Comparison of ENCODE assay signal across 5 fruit fly cellular contexts in the genomic region with DNA sequence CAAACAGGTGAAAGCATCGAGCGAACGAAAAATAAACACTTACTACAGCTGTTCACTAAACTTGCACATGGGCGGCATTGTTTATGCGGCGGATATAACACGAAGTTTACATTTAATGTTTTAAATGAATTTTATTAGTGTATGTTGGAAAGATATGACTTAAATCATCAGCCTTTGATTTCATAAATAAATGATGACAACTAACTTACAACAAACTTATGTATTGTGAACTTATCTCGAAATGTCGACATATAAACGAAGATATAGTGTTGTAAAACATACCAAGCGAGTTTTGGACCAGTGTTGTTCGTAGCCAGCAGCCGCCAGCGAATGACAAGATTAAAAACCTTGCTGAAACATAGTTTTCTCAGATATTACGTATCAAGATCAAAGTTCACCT.
TF ChIP-seq lines count a peak whose summit lies in the region.

TSS of gene CG11309 (minus strand) at position 259 of the 400 bp plus-strand sequence.
TSS of gene CG7632 (plus strand) at position 298 of the 400 bp plus-strand sequence.

TF ChIP-seq in whole organism, adult, 20 proteins besides CTCF, POLR2A, EP300 and RAD21 (continued from another document):
- peak; percentile 99 for TF ChIP-seq CG14711 (tag; optimal IDR thresholded peaks at IDR 0.05; lab: Kevin White, UChicago)
- peak; percentile 98 for TF ChIP-seq Clk (GFP tag; optimal IDR thresholded peaks at IDR 0.05; lab: Kevin White, UChicago)
- TF ChIP-seq Hr96 (GFP tag; optimal IDR thresholded peaks at IDR 0.05; lab: Kevin White, UChicago): peak; percentile 99

TF ChIP-seq in whole organism, embryonic, 481 proteins besides CTCF, POLR2A, EP300 and RAD21 (continued from another document and continues in another):
- TF ChIP-seq CG32767 (GFP tag; IDR thresholded peaks at IDR 0.05; lab: Robert Waterston, UW) (peak; percentile 98), Mad (GFP tag; optimal IDR thresholded peaks at IDR 0.05; lab: Kevin White, UChicago) (peak; percentile 98), trh (GFP tag; optimal IDR thresholded peaks at IDR 0.05; lab: Kevin White, UChicago) (peak; percentile 96), CG6254 (GFP tag; optimal IDR thresholded peaks at IDR 0.05; lab: Kevin White, UChicago) (peak; percentile 98), danr (GFP tag; IDR thresholded peaks at IDR 0.05; lab: Robert Waterston, UW) (peak; percentile 88), CG11247 (GFP tag; IDR thresholded peaks at IDR 0.05; lab: Robert Waterston, UW) (peak; percentile 97), vfl (GFP tag; optimal IDR thresholded peaks at IDR 0.05; lab: Kevin White, UChicago) (peak; percentile 98), Max (GFP tag; optimal IDR thresholded peaks at IDR 0.05; lab: Kevin White, UChicago) (peak; percentile 99), gcm (GFP tag; optimal IDR thresholded peaks at IDR 0.05; lab: Kevin White, UChicago) (peak; percentile 100), sc (optimal IDR thresholded peaks at IDR 0.05; lab: Kevin White, UChicago) (no peak), sc (GFP tag; optimal IDR thresholded peaks at IDR 0.05; lab: Kevin White, UChicago) (peak; percentile 99), bowl (GFP tag; IDR thresholded peaks at IDR 0.05; lab: Robert Waterston, UW) (peak; percentile 97), CG12155 (GFP tag; optimal IDR thresholded peaks at IDR 0.05; lab: Kevin White, UChicago) (peak; percentile 97), zfh1 (GFP tag; IDR thresholded peaks at IDR 0.05; lab: Robert Waterston, UW) (peak; percentile 99), run (tag; optimal IDR thresholded peaks at IDR 0.05; lab: Kevin White, UChicago) (peak; percentile 99), sim (GFP tag; IDR thresholded peaks at IDR 0.05; lab: Robert Waterston, UW) (peak; percentile 98), cg (GFP tag; optimal IDR thresholded peaks at IDR 0.05; lab: Kevin White, UChicago) (peak; percentile 29), CG14050 (GFP tag; IDR thresholded peaks at IDR 0.05; lab: Robert Waterston, UW) (peak; percentile 98), Hand (GFP tag; optimal IDR thresholded peaks at IDR 0.05; lab: Kevin White, UChicago) (peak; percentile 99), CG3407 (GFP tag; optimal IDR thresholded peaks at IDR 0.05; lab: Kevin White, UChicago) (peak; percentile 98), ttk (GFP tag; IDR thresholded peaks at IDR 0.05; lab: Robert Waterston, UW) (peak; percentile 97), CG18476 (GFP tag; optimal IDR thresholded peaks at IDR 0.05; lab: Kevin White, UChicago) (peak; percentile 98), D19A (tag; optimal IDR thresholded peaks at IDR 0.05; lab: Kevin White, UChicago) (peak; percentile 98), CG17912 (GFP tag; optimal IDR thresholded peaks at IDR 0.05; lab: Kevin White, UChicago) (peak; percentile 99), maf-S (GFP tag; optimal IDR thresholded peaks at IDR 0.05; lab: Kevin White, UChicago) (peak; percentile 97), hkb (optimal IDR thresholded peaks at IDR 0.05; lab: Kevin White, UChicago) (peak; percentile 30), hkb (GFP tag; IDR thresholded peaks at IDR 0.05; lab: Robert Waterston, UW) (peak; percentile 100), CG12071 (GFP tag; optimal IDR thresholded peaks at IDR 0.05; lab: Kevin White, UChicago) (peak; percentile 100), dati (GFP tag; IDR thresholded peaks at IDR 0.05; lab: Robert Waterston, UW) (peak; percentile 95), ems (GFP tag; optimal IDR thresholded peaks at IDR 0.05; lab: Kevin White, UChicago) (peak; percentile 99), CG9876 (GFP tag; optimal IDR thresholded peaks at IDR 0.05; lab: Kevin White, UChicago) (peak; percentile 94)

TF ChIP-seq in whole organism, prepupa, 60 proteins besides CTCF, POLR2A, EP300 and RAD21 (continued from another document and continues in another):
- TF ChIP-seq CG11902 (GFP tag; optimal IDR thresholded peaks at IDR 0.05; lab: Kevin White, UChicago) (peak; percentile 95), CG9139 (GFP tag; optimal IDR thresholded peaks at IDR 0.05; lab: Kevin White, UChicago) (peak; percentile 99), achi (GFP tag; optimal IDR thresholded peaks at IDR 0.05; lab: Kevin White, UChicago) (peak; percentile 99), CG8632 (GFP tag; optimal IDR thresholded peaks at IDR 0.05; lab: Kevin White, UChicago) (peak; percentile 99), Eip78C (GFP tag; lab: Kevin White, UChicago) (peak; percentile 100), Hr38 (GFP tag; optimal IDR thresholded peaks at IDR 0.05; lab: Kevin White, UChicago) (peak; percentile 78), Met (GFP tag; optimal IDR thresholded peaks at IDR 0.05; lab: Kevin White, UChicago) (peak; percentile 99), esn (GFP tag; optimal IDR thresholded peaks at IDR 0.05; lab: Kevin White, UChicago) (peak; percentile 100), CG6792 (GFP tag; optimal IDR thresholded peaks at IDR 0.05; lab: Kevin White, UChicago) (peak; percentile 99), CG11762 (GFP tag; optimal IDR thresholded peaks at IDR 0.05; lab: Kevin White, UChicago; ENCODE audit: insufficient read depth) (peak; percentile 99), Ets96B (tag; optimal IDR thresholded peaks at IDR 0.05; lab: Kevin White, UChicago) (peak; percentile 100), CG6854 (GFP tag; optimal IDR thresholded peaks at IDR 0.05; lab: Kevin White, UChicago) (peak; percentile 99), cyc (GFP tag; optimal IDR thresholded peaks at IDR 0.05; lab: Kevin White, UChicago) (peak; percentile 99), dac (GFP tag; optimal IDR thresholded peaks at IDR 0.05; lab: Kevin White, UChicago) (peak; percentile 98), Sox14 (GFP tag; optimal IDR thresholded peaks at IDR 0.05; lab: Kevin White, UChicago) (peak; percentile 99), Sox102F (GFP tag; optimal IDR thresholded peaks at IDR 0.05; lab: Kevin White, UChicago) (peak; percentile 100), CG6163 (GFP tag; IDR thresholded peaks at IDR 0.05; lab: Robert Waterston, UW) (peak; percentile 100), CG11294 (GFP tag; IDR thresholded peaks at IDR 0.05; lab: Robert Waterston, UW) (peak; percentile 98), CG10631 (GFP tag; optimal IDR thresholded peaks at IDR 0.05; lab: Kevin White, UChicago) (peak; percentile 99), Lpt (GFP tag; optimal IDR thresholded peaks at IDR 0.05; lab: Kevin White, UChicago) (peak; percentile 99), Eip75B (GFP tag; optimal IDR thresholded peaks at IDR 0.05; lab: Kevin White, UChicago) (peak; percentile 100), CG8119 (GFP tag; IDR thresholded peaks at IDR 0.05; lab: Robert Waterston, UW) (peak; percentile 99), spab (GFP tag; optimal IDR thresholded peaks at IDR 0.05; lab: Kevin White, UChicago) (peak; percentile 99), CG32006 (GFP tag; optimal IDR thresholded peaks at IDR 0.05; lab: Kevin White, UChicago) (peak; percentile 99), eg (GFP tag; IDR thresholded peaks at IDR 0.05; lab: Robert Waterston, UW) (peak; percentile 99), Eip93F (GFP tag; optimal IDR thresholded peaks at IDR 0.05; lab: Kevin White, UChicago) (peak; percentile 98), fd85E (GFP tag; optimal IDR thresholded peaks at IDR 0.05; lab: Kevin White, UChicago) (peak; percentile 97), fkh (GFP tag; optimal IDR thresholded peaks at IDR 0.05; lab: Kevin White, UChicago) (peak; percentile 97), topi (GFP tag; optimal IDR thresholded peaks at IDR 0.05; lab: Kevin White, UChicago) (peak; percentile 99), Sox15 (GFP tag; optimal IDR thresholded peaks at IDR 0.05; lab: Kevin White, UChicago) (peak; percentile 97), CG16779 (tag; optimal IDR thresholded peaks at IDR 0.05; lab: Kevin White, UChicago) (peak; percentile 99), Ets21C (GFP tag; optimal IDR thresholded peaks at IDR 0.05; lab: Kevin White, UChicago) (peak; percentile 98)

TF ChIP-seq in whole organism, pupa, 21 proteins besides CTCF, POLR2A, EP300 and RAD21 (continued from another document):
- TF ChIP-seq Pif1B (GFP tag; optimal IDR thresholded peaks at IDR 0.05; lab: Kevin White, UChicago) (peak; percentile 99), D1 (tag; optimal IDR thresholded peaks at IDR 0.05; lab: Kevin White, UChicago) (peak; percentile 99)
TF ChIP-seq in whole organism, pupa: peak in this region for 21.

TF ChIP-seq in whole organism, wandering third instar larva, 38 proteins besides CTCF, POLR2A, EP300 and RAD21 (continued from another document):
- TF ChIP-seq Mio (GFP tag; optimal IDR thresholded peaks at IDR 0.05; lab: Kevin White, UChicago): peak; percentile 94
- no peak for TF ChIP-seq dl (GFP tag; optimal IDR thresholded peaks at IDR 0.05; lab: Kevin White, UChicago; ENCODE audit: insufficient read depth in 1 of 2, partially characterized antibody in 2 of 2)
- no peak for TF ChIP-seq usp (GFP tag; optimal IDR thresholded peaks at IDR 0.05; lab: Kevin White, UChicago)
- peak; percentile 99 for TF ChIP-seq sage (GFP tag; optimal IDR thresholded peaks at IDR 0.05; lab: Kevin White, UChicago)
- peak; percentile 100 for TF ChIP-seq rgr (GFP tag; optimal IDR thresholded peaks at IDR 0.05; lab: Kevin White, UChicago)
- peak; percentile 41 for TF ChIP-seq Myc (optimal IDR thresholded peaks at IDR 0.05; lab: Kevin White, UChicago)
- no peak for TF ChIP-seq Vsx2 (GFP tag; optimal IDR thresholded peaks at IDR 0.05; lab: Kevin White, UChicago; ENCODE audit: partially characterized antibody)
- no peak for TF ChIP-seq pan (optimal IDR thresholded peaks at IDR 0.05; lab: Kevin White, UChicago)
- peak; percentile 100 for TF ChIP-seq h (GFP tag; optimal IDR thresholded peaks at IDR 0.05; lab: Kevin White, UChicago)
- TF ChIP-seq ey (GFP tag; optimal IDR thresholded peaks at IDR 0.05; lab: Kevin White, UChicago): peak; percentile 99
- TF ChIP-seq fru (GFP tag; optimal IDR thresholded peaks at IDR 0.05; lab: Kevin White, UChicago): peak; percentile 99
- TF ChIP-seq GATAd (GFP tag; optimal IDR thresholded peaks at IDR 0.05; lab: Kevin White, UChicago): peak; percentile 97
- TF ChIP-seq sv (GFP tag; optimal IDR thresholded peaks at IDR 0.05; lab: Kevin White, UChicago): peak; percentile 98
- no peak for TF ChIP-seq Dif (GFP tag; optimal IDR thresholded peaks at IDR 0.05; lab: Kevin White, UChicago; ENCODE audit: partially characterized antibody)
- TF ChIP-seq dsf (GFP tag; optimal IDR thresholded peaks at IDR 0.05; lab: Kevin White, UChicago; ENCODE audit: borderline replicate concordance): peak; percentile 97
- peak; percentile 97 for TF ChIP-seq CrebA (GFP tag; optimal IDR thresholded peaks at IDR 0.05; lab: Kevin White, UChicago; ENCODE audit: borderline replicate concordance)
- TF ChIP-seq brk (GFP tag; optimal IDR thresholded peaks at IDR 0.05; lab: Kevin White, UChicago): peak; percentile 99
